Worm (Caenorhabditis elegans) whole organism, L3 larva: Measurements from ENCODE around the gene C03B1.1.

Source experiments
- nhr-237 ChIP-seq: fragments of 150-350 bp; optimal IDR thresholded peaks from 2 replicates; lab custom pipeline; 2014; ENCODE audit warnings: missing biosample characterization, missing genetic modification characterization
- nhr-28 ChIP-seq: fragments of 150-350 bp; optimal IDR thresholded peaks from 2 replicates; lab custom pipeline; 2014; ENCODE audit warnings: missing biosample characterization, missing genetic modification characterization
- ztf-11 ChIP-seq: fragments of 150-350 bp; optimal IDR thresholded peaks from 2 replicates; lab custom pipeline; 2014; ENCODE audit warnings: missing biosample characterization, missing genetic modification characterization

DNA sequence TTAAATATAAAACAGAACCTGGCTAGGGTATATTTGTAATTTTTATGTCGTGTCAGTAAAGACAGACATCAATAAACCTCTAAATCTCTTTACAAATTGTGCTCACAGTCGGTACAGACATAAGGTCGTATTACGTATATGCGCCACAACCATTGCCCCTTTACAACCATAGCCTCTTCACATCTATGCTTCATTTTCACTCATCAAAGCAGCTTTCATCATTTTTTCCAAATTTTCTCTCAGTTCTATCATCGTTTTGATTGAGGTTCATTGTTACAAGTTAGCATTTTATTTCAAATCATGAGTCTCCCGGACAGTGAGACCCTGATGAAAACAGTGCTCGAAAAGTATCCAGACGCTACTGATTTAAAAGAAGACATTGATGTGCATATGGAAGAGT is 10.4 kb upstream of the C03B1.1 start, which contains the start of gene C03B1.4:
- TF ChIP-seq ztf-11 (tag; lab: Kevin White, UChicago), result no peak
- TF ChIP-seq nhr-28 (tag; lab: Kevin White, UChicago), result no peak
- TF ChIP-seq nhr-237, result no peak
